Worm (Caenorhabditis elegans) whole organism, L2 larva: Measurements from ENCODE around the gene dve-1.

Experiments
- C34F6.9 ChIP-seq: fragments of 150-350 bp; optimal IDR thresholded peaks from 2 replicates; lab custom pipeline; 2014; ENCODE audit warnings: missing biosample characterization, missing genetic modification characterization
- F13H6.1 ChIP-seq: sonication (generic microtip); optimal IDR thresholded peaks from 2 replicates; lab custom pipeline; 2016; ENCODE audit warnings: missing genetic modification characterization, missing compliant biosample characterization
- R02D3.7 ChIP-seq: fragments of 150-350 bp; optimal IDR thresholded peaks from 2 replicates; lab custom pipeline; 2014; ENCODE audit warnings: missing biosample characterization, missing genetic modification characterization
- ZK546.5 ChIP-seq: sonication (generic microtip); optimal IDR thresholded peaks from 2 replicates; lab custom pipeline; 2017; ENCODE audit warnings: missing biosample characterization, missing genetic modification characterization
- alr-1 ChIP-seq: fragments of 150-350 bp; optimal IDR thresholded peaks from 2 replicates; lab custom pipeline; 2014; ENCODE audit warnings: missing biosample characterization, missing genetic modification characterization
- aly-2 ChIP-seq: fragments of 150-350 bp; optimal IDR thresholded peaks from 2 replicates; lab custom pipeline; 2014; ENCODE audit warnings: missing biosample characterization, missing genetic modification characterization
- ama-1 ChIP-seq: fragments of 150-350 bp; optimal IDR thresholded peaks from 2 replicates; lab custom pipeline; 2018; ENCODE audit warnings: inconsistent platforms
- blmp-1 ChIP-seq: sonication (generic microtip); optimal IDR thresholded peaks from 2 replicates; lab custom pipeline; 2017; ENCODE audit warnings: missing genetic modification characterization, mild to moderate bottlenecking, missing compliant biosample characterization, antibody characterized with exemption, moderate library complexity; ENCODE audit not compliant: insufficient read depth
- ceh-16 ChIP-seq: fragments of 150-350 bp; optimal IDR thresholded peaks from 2 replicates; lab custom pipeline; 2014; ENCODE audit warnings: missing biosample characterization, missing genetic modification characterization
- ceh-82 ChIP-seq: fragments of 150-350 bp; optimal IDR thresholded peaks from 2 replicates; lab custom pipeline; 2014; ENCODE audit warnings: missing biosample characterization, missing genetic modification characterization
- crh-2 ChIP-seq: sonication (generic microtip); optimal IDR thresholded peaks from 2 replicates; lab custom pipeline; 2017; ENCODE audit warnings: missing biosample characterization, missing genetic modification characterization
- dmd-4 ChIP-seq: sonication (generic microtip); optimal IDR thresholded peaks from 2 replicates; lab custom pipeline; 2017; ENCODE audit warnings: missing biosample characterization, missing genetic modification characterization
- egl-27 ChIP-seq: sonication (generic microtip); optimal IDR thresholded peaks from 3 replicates; lab custom pipeline; 2017; ENCODE audit warnings: missing biosample characterization, missing genetic modification reagents, missing genetic modification characterization
- elt-1 ChIP-seq: fragments of 150-350 bp; optimal IDR thresholded peaks from 2 replicates; lab custom pipeline; 2014; ENCODE audit warnings: missing biosample characterization, missing genetic modification characterization
- elt-3 ChIP-seq: sonication (generic microtip); optimal IDR thresholded peaks from 2 replicates; lab custom pipeline; 2017; ENCODE audit warnings: missing biosample characterization, missing genetic modification characterization
- fos-1 ChIP-seq: fragments of 150-350 bp; optimal IDR thresholded peaks from 2 replicates; lab custom pipeline; 2014; ENCODE audit warnings: missing biosample characterization, missing genetic modification characterization
- lin-11 ChIP-seq: fragments of 150-350 bp; sonication (generic microtip); optimal IDR thresholded peaks from 2 replicates; lab custom pipeline; 2014; ENCODE audit warnings: missing biosample characterization, missing genetic modification characterization, inconsistent platforms, mixed read lengths
- lin-13 ChIP-seq: fragments of 150-350 bp; optimal IDR thresholded peaks from 2 replicates; lab custom pipeline; 2014; ENCODE audit warnings: missing biosample characterization, missing genetic modification reagents, missing genetic modification characterization
- lin-39 ChIP-seq: fragments of 150-350 bp; optimal IDR thresholded peaks from 2 replicates; lab custom pipeline; 2014; ENCODE audit warnings: missing biosample characterization, missing genetic modification reagents, missing genetic modification characterization
- lsy-2 ChIP-seq, 2 experiments: fragments of 150-350 bp in 1 of 2; sonication (generic microtip) in 1 of 2; optimal IDR thresholded peaks; 2 replicates each; lab custom pipeline; 2014 to 2017; ENCODE audit warnings: missing biosample characterization in 2 of 2, missing genetic modification characterization in 2 of 2
- mab-5 ChIP-seq: fragments of 150-350 bp; optimal IDR thresholded peaks from 2 replicates; lab custom pipeline; 2014; ENCODE audit warnings: missing biosample characterization, missing genetic modification characterization
- mdl-1 ChIP-seq, 2 experiments: fragments of 150-350 bp in 1 of 2; sonication (generic microtip) in 1 of 2; optimal IDR thresholded peaks; 2 replicates each; lab custom pipeline; 2017; ENCODE audit warnings: missing biosample characterization in 2 of 2, missing genetic modification characterization in 2 of 2
- nhr-10 ChIP-seq: sonication (generic microtip); optimal IDR thresholded peaks from 2 replicates; lab custom pipeline; 2017; ENCODE audit warnings: missing biosample characterization, missing genetic modification characterization
- nhr-11 ChIP-seq: fragments of 150-350 bp; optimal IDR thresholded peaks from 2 replicates; lab custom pipeline; 2014; ENCODE audit warnings: missing biosample characterization, missing genetic modification characterization
- nhr-12 ChIP-seq: fragments of 150-350 bp; optimal IDR thresholded peaks from 2 replicates; lab custom pipeline; 2014; ENCODE audit warnings: missing biosample characterization, missing genetic modification characterization
- nhr-129 ChIP-seq: fragments of 150-350 bp; optimal IDR thresholded peaks from 2 replicates; lab custom pipeline; 2014; ENCODE audit warnings: missing biosample characterization, missing genetic modification characterization
- nhr-21 ChIP-seq: fragments of 150-350 bp; optimal IDR thresholded peaks from 2 replicates; lab custom pipeline; 2014; ENCODE audit warnings: missing biosample characterization, missing genetic modification characterization
- nhr-23 ChIP-seq: fragments of 150-350 bp; optimal IDR thresholded peaks from 2 replicates; lab custom pipeline; 2014; ENCODE audit warnings: missing biosample characterization, missing genetic modification reagents, missing genetic modification characterization
- nhr-237 ChIP-seq: fragments of 150-350 bp; optimal IDR thresholded peaks from 2 replicates; lab custom pipeline; 2014; ENCODE audit warnings: missing biosample characterization, missing genetic modification characterization
- nhr-25 ChIP-seq: fragments of 150-350 bp; sonication (generic microtip); optimal IDR thresholded peaks from 3 replicates; lab custom pipeline; 2014; ENCODE audit warnings: missing biosample characterization, missing genetic modification characterization
- nhr-77 ChIP-seq: fragments of 150-350 bp; optimal IDR thresholded peaks from 2 replicates; lab custom pipeline; 2014; ENCODE audit warnings: missing biosample characterization, missing genetic modification characterization
- peb-1 ChIP-seq: fragments of 150-350 bp; optimal IDR thresholded peaks from 2 replicates; lab custom pipeline; 2014; ENCODE audit warnings: missing biosample characterization, missing genetic modification characterization
- sem-4 ChIP-seq: fragments of 150-350 bp; optimal IDR thresholded peaks from 2 replicates; lab custom pipeline; 2014; ENCODE audit warnings: missing biosample characterization, missing genetic modification reagents, missing genetic modification characterization
- skn-1 ChIP-seq: sonication (generic microtip); optimal IDR thresholded peaks from 2 replicates; lab custom pipeline; 2017; ENCODE audit warnings: missing biosample characterization, missing genetic modification characterization
- sma-9 ChIP-seq, 2 experiments: fragments of 150-350 bp in 1 of 2; sonication (generic microtip) in 1 of 2; optimal IDR thresholded peaks; 2 replicates each; lab custom pipeline; 2014 to 2016; ENCODE audit warnings: missing genetic modification characterization in 2 of 2, mild to moderate bottlenecking in 1 of 2, missing biosample characterization in 1 of 2, missing compliant biosample characterization in 1 of 2, missing genetic modification reagents in 1 of 2, moderate library complexity in 1 of 2
- snpc-4 ChIP-seq: fragments of 150-350 bp; optimal IDR thresholded peaks from 2 replicates; lab custom pipeline; 2014; ENCODE audit warnings: missing biosample characterization, missing genetic modification characterization
- unc-39 ChIP-seq: fragments of 150-350 bp; optimal IDR thresholded peaks from 2 replicates; lab custom pipeline; 2014; ENCODE audit warnings: missing biosample characterization, missing genetic modification characterization
- unc-55 ChIP-seq: fragments of 150-350 bp; sonication (generic microtip); optimal IDR thresholded peaks from 3 replicates; lab custom pipeline; 2014; ENCODE audit warnings: missing biosample characterization, missing genetic modification reagents, missing genetic modification characterization
- unc-62 ChIP-seq: fragments of 150-350 bp; optimal IDR thresholded peaks from 2 replicates; lab custom pipeline; 2014; ENCODE audit warnings: missing biosample characterization, missing genetic modification reagents, missing genetic modification characterization
- zag-1 ChIP-seq: fragments of 150-350 bp; optimal IDR thresholded peaks from 2 replicates; lab custom pipeline; 2014; ENCODE audit warnings: missing biosample characterization, missing genetic modification characterization
- ztf-1 ChIP-seq: fragments of 200-800 bp; sonication (Bioruptor generic); conservative IDR thresholded peaks from 2 replicates; pipeline ENCODE4 v1.3.6; 2022; ENCODE audit warnings: missing genetic modification characterization, missing compliant biosample characterization
- ztf-11 ChIP-seq: sonication (generic microtip); optimal IDR thresholded peaks from 2 replicates; lab custom pipeline; 2017; ENCODE audit warnings: missing biosample characterization, missing genetic modification characterization
- ztf-4 ChIP-seq: fragments of 150-350 bp; optimal IDR thresholded peaks from 2 replicates; lab custom pipeline; 2014; ENCODE audit warnings: missing biosample characterization, missing genetic modification characterization

dve-1 gene

DNA sequence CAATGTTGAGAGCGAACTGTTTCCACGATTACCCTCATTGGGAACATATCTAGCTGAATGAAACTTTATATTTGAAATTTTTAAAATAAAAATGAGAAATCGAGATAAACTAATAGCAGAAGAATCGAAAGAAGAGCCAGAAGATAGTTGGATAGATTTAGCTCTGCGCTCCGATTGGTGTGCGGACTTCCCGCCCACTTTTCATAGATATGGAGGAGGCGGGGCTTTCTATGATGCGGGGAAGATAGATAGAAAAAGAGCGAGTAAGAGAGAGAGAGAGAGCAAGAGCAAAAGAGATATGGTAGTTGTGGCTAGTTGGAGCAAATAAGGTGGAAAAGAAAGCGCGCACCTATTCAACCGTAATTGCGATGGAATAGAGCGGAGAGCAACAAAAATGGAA is at the start of gene dve-1:
TSS of gene dve-1 (minus strand) at position 66 of the 400 bp plus-strand sequence.
- no peak for TF ChIP-seq snpc-4 (tag; lab: Kevin White, UChicago)
- no peak for TF ChIP-seq nhr-237 (tag; lab: Kevin White, UChicago)
- no peak for TF ChIP-seq nhr-10
- TF ChIP-seq ceh-82: no peak
- TF ChIP-seq nhr-77: no peak

DNA sequence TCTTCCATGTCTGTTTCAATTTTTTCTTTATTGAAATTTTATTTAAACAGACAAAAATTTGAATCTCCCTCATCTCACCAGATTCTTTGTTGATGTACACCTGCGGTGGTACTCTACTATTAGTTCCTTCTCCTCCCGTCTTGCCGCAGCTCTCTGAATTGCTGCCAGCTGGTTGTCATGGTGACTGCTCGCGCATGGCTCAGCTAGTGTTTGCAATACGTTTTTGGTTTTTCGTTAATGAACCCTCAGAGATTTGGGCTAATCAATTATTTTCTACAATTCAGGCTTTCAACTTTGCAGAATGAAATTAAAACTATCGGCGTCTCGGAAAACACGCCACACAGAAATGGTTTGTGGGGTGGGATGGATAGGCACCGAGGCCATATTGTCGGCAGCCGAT is 47.5 kb upstream of the dve-1 start, which contains the start of gene che-2:
TSS of gene che-2 (plus strand) at position 301 of the 400 bp plus-strand sequence.
- TF ChIP-seq unc-62 (GFP tag; lab: Kevin White, UChicago): no peak
- no peak for TF ChIP-seq R02D3.7 (tag; lab: Kevin White, UChicago)
- TF ChIP-seq sem-4: no peak
- no peak for TF ChIP-seq ceh-82
- no peak for TF ChIP-seq ama-1 (lab: Kevin White, UChicago)
- TF ChIP-seq mab-5 (tag; lab: Kevin White, UChicago): no peak
- TF ChIP-seq ztf-1 (GFP tag; lab: Robert Waterston, UW): no peak
- no peak for TF ChIP-seq nhr-12
- no peak for TF ChIP-seq F13H6.1 (tag; lab: Kevin White, UChicago)
- TF ChIP-seq nhr-21 (tag; lab: Kevin White, UChicago): no peak
- TF ChIP-seq alr-1 (tag; lab: Kevin White, UChicago): no peak
- TF ChIP-seq dmd-4 (tag; lab: Kevin White, UChicago): no peak
- no peak for TF ChIP-seq lsy-2 (tag; optimal IDR thresholded peaks at IDR 0.05; lab: Kevin White, UChicago)
- no peak for TF ChIP-seq sma-9 (GFP tag; optimal IDR thresholded peaks at IDR 0.05; lab: Kevin White, UChicago)
- TF ChIP-seq sma-9 (tag; optimal IDR thresholded peaks at IDR 0.05; lab: Kevin White, UChicago): no peak
- TF ChIP-seq unc-55 (GFP tag; lab: Kevin White, UChicago): no peak
- no peak for TF ChIP-seq blmp-1 (tag; lab: Kevin White, UChicago)
- TF ChIP-seq unc-39 (tag; lab: Kevin White, UChicago): no peak
- no peak for TF ChIP-seq lin-39 (tag; lab: Kevin White, UChicago)
- no peak for TF ChIP-seq nhr-25 (tag; lab: Kevin White, UChicago)

DNA sequence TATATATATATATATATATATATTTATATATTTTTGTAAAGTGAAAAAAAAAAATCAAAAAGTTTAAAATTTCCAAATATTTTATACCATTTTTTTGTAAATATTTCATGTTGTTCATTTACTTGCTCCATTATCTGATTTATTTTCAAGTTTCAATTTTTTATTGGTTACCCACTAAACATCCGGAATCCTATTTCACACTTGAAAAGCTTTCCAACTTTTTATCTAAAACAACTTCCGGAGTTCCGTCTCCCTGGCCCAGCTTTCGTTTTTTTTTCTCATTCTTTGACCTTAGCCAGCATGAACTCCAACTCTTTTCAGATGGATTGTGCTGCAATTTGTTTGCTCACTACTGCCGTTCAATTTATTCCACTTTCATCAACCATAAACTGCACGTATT is 42.6 kb upstream of the dve-1 start, which contains the start of gene F38G1.3:
TSS of gene F38G1.3 (plus strand) at position 301 of the 400 bp plus-strand sequence.
- no peak for TF ChIP-seq nhr-77
- no peak for TF ChIP-seq ztf-11
- TF ChIP-seq nhr-23 (tag; lab: Kevin White, UChicago): no peak
- TF ChIP-seq skn-1: no peak
- TF ChIP-seq unc-39 (tag; lab: Kevin White, UChicago): no peak
- TF ChIP-seq nhr-10: no peak
- TF ChIP-seq ztf-4 (tag; lab: Kevin White, UChicago): no peak
- TF ChIP-seq nhr-11: no peak
- TF ChIP-seq elt-1 (tag; lab: Kevin White, UChicago): no peak
- no peak for TF ChIP-seq C34F6.9
- no peak for TF ChIP-seq fos-1 (tag; lab: Kevin White, UChicago)
- no peak for TF ChIP-seq peb-1 (tag; lab: Kevin White, UChicago)
- no peak for TF ChIP-seq nhr-21 (tag; lab: Kevin White, UChicago)
- TF ChIP-seq ZK546.5 (tag; lab: Kevin White, UChicago): no peak

DNA sequence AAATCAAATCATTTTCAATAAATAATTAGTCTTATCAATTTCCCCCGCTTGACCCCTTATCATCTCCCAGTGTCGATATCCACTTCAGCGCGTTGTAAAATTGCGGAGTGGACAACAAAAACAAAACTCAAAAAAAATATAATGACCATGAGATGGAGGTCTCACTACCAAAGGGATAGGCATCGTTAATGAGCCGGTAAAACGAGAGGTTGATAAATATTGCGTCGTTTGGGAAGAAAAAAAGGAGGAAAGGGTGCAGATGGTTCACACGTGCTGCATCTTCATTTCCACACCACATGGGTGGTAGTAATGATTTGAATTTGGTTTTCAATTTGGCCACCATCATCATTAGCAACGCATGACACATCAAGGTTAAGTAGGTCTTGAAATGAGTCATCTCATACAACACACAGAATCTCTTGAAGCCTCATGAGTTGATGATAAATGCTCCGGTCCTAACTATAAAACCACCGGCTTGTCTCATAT is 33.8 kb upstream of the dve-1 start:
- no peak for TF ChIP-seq nhr-129 (tag; lab: Kevin White, UChicago)
- TF ChIP-seq aly-2 (tag; lab: Kevin White, UChicago): no peak
- no peak for TF ChIP-seq sem-4
- no peak for TF ChIP-seq ztf-4 (tag; lab: Kevin White, UChicago)
- TF ChIP-seq nhr-21 (tag; lab: Kevin White, UChicago): no peak
- TF ChIP-seq lin-11 (tag; lab: Kevin White, UChicago): no peak

DNA sequence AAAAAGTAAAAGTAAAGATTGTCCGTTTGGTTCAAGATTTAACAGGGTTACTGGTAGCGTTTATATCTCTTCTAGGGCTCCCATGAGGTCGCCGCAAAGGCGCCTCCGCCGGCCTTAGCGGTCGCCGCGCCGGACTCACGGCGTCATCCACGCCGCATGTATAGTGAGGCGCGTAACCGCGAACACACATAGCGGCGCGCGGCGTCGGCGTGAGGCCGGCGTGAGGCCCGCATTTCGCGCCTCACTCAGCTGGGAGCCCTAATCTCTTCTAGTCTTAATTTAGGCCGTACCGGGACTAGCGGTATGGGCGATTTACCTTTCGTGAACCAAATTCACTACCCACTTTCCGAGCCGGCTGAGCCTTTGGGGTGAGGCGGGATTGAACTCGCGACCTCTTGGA is 28.0 kb upstream of the dve-1 start:
- TF ChIP-seq zag-1 (tag; lab: Kevin White, UChicago): no peak
- no peak for TF ChIP-seq snpc-4 (tag; lab: Kevin White, UChicago)
- no peak for TF ChIP-seq nhr-21 (tag; lab: Kevin White, UChicago)
- no peak for TF ChIP-seq elt-3
- no peak for TF ChIP-seq ceh-82
- no peak for TF ChIP-seq lin-13
- no peak for TF ChIP-seq dmd-4 (tag; lab: Kevin White, UChicago)
- TF ChIP-seq unc-62 (GFP tag; lab: Kevin White, UChicago): no peak
- no peak for TF ChIP-seq elt-1 (tag; lab: Kevin White, UChicago)
- TF ChIP-seq ceh-16: no peak
- no peak for TF ChIP-seq crh-2 (tag; lab: Kevin White, UChicago)
- no peak for TF ChIP-seq nhr-77
- no peak for TF ChIP-seq mab-5 (tag; lab: Kevin White, UChicago)
- no peak for TF ChIP-seq nhr-12
- TF ChIP-seq egl-27 (tag; lab: Kevin White, UChicago): no peak
- TF ChIP-seq C34F6.9: no peak
- TF ChIP-seq nhr-10: no peak
- no peak for TF ChIP-seq F13H6.1 (tag; lab: Kevin White, UChicago)
- no peak for TF ChIP-seq mdl-1 (tag; optimal IDR thresholded peaks at IDR 0.05; lab: Kevin White, UChicago)
- no peak for TF ChIP-seq ztf-11
- TF ChIP-seq, all 48 proteins: peak for 0
